Worm (Caenorhabditis elegans) whole organism, early embryonic: Measurements from ENCODE around the gene srz-58.

Source experiments
- B0310.2 ChIP-seq: sonication (generic microtip); optimal IDR thresholded peaks from 2 replicates; lab custom pipeline; 2016; ENCODE audit warnings: mild to moderate bottlenecking, missing genetic modification characterization, missing compliant biosample characterization
- F13C5.2 ChIP-seq: sonication (generic microtip); optimal IDR thresholded peaks from 2 replicates; lab custom pipeline; 2017; ENCODE audit warnings: mild to moderate bottlenecking, missing genetic modification characterization, inconsistent platforms, missing compliant biosample characterization
- aly-1 ChIP-seq: sonication (generic microtip); optimal IDR thresholded peaks from 2 replicates; lab custom pipeline; 2016; ENCODE audit warnings: missing genetic modification characterization, missing compliant biosample characterization
- ama-1 ChIP-seq: fragments of 150-350 bp; optimal IDR thresholded peaks from 2 replicates; lab custom pipeline; 2014
- ceh-13 ChIP-seq: fragments of 200-800 bp; sonication (Bioruptor generic); optimal IDR thresholded peaks from 2 replicates; lab custom pipeline; 2018; ENCODE audit warnings: mild to moderate bottlenecking, missing genetic modification characterization, missing compliant biosample characterization
- ceh-36 ChIP-seq: sonication (generic microtip); optimal IDR thresholded peaks from 2 replicates; lab custom pipeline; 2016; ENCODE audit warnings: missing genetic modification characterization, inconsistent platforms, missing compliant biosample characterization
- ets-7 ChIP-seq: sonication (generic microtip); optimal IDR thresholded peaks from 2 replicates; lab custom pipeline; 2016; ENCODE audit warnings: missing genotype, missing genetic modification characterization, missing compliant biosample characterization
- flt-1 ChIP-seq: fragments of 200-800 bp; sonication (Bioruptor generic); IDR thresholded peaks from 2 replicates; pipeline ENCODE4 v1.3.6; 2022; ENCODE audit warnings: missing genetic modification characterization, missing compliant biosample characterization
- hmbx-1 ChIP-seq: sonication (generic microtip); optimal IDR thresholded peaks from 2 replicates; lab custom pipeline; 2016; ENCODE audit warnings: mild to moderate bottlenecking, missing genetic modification characterization, missing compliant biosample characterization
- hmg-4 ChIP-seq: fragments of 200-800 bp; sonication (Bioruptor generic); optimal IDR thresholded peaks from 2 replicates; lab custom pipeline; 2018; ENCODE audit warnings: mild to moderate bottlenecking, missing genetic modification characterization, missing compliant biosample characterization
- hnd-1 ChIP-seq: sonication (generic microtip); optimal IDR thresholded peaks from 2 replicates; lab custom pipeline; 2016; ENCODE audit warnings: missing genetic modification characterization, missing compliant biosample characterization
- pes-1 ChIP-seq: fragments of 200-800 bp; sonication (Bioruptor generic); IDR thresholded peaks from 2 replicates; pipeline ENCODE4 v1.3.6; 2022; ENCODE audit warnings: missing genetic modification reagents, missing genetic modification characterization, missing compliant biosample characterization
- scrt-1 ChIP-seq: fragments of 200-800 bp; sonication (Bioruptor generic); IDR thresholded peaks from 2 replicates; pipeline ENCODE4 v1.3.6; 2022; ENCODE audit warnings: missing genetic modification characterization, missing compliant biosample characterization
- sea-1 ChIP-seq: fragments of 200-800 bp; sonication (Bioruptor generic); conservative IDR thresholded peaks from 2 replicates; pipeline ENCODE4 v1.3.6; 2022; ENCODE audit warnings: missing genetic modification characterization, missing compliant biosample characterization
- tbx-11 ChIP-seq: fragments of 200-800 bp; sonication (Bioruptor generic); IDR thresholded peaks from 2 replicates; pipeline ENCODE4 v1.3.6; 2022; ENCODE audit warnings: missing genetic modification characterization, missing compliant biosample characterization
- tbx-37 ChIP-seq: fragments of 200-800 bp; sonication (Bioruptor generic); conservative IDR thresholded peaks from 2 replicates; pipeline ENCODE4 v1.3.6; 2022; ENCODE audit warnings: missing genetic modification reagents, missing genetic modification characterization, missing compliant biosample characterization
- tra-4 ChIP-seq: sonication (generic microtip); optimal IDR thresholded peaks from 2 replicates; lab custom pipeline; 2017; ENCODE audit warnings: missing genetic modification characterization, missing compliant biosample characterization

The srz-58 gene

DNA sequence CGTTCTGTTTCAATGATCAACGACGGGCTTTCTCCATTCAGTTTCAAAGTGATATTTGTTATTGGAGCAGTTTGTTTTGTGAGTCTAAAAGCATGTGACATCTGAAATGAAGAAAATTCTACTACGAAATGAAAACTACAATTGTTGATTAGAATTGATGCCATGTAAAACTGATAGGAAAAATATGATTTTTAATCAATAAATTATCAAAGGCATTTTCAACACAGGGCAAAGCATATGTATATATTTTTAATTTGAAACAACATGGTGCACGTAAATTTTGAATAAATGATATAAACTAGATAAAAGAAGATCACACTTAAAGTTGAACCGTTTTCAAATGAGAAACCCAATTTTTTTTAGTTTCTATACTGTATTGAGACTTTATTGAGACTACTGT lies 16.6 kb upstream of the srz-58 start, which contains the start of gene K10G4.5:
Gene K10G4.5 (minus strand): TSS at position 101 of the 400 bp plus-strand sequence.
- TF ChIP-seq scrt-1, result no peak
- no peak for TF ChIP-seq ceh-13 (GFP tag; lab: Kevin White, UChicago)
- TF ChIP-seq F13C5.2, result no peak
- no peak for TF ChIP-seq aly-1 (tag; lab: Kevin White, UChicago)
- TF ChIP-seq ceh-36 (tag; lab: Kevin White, UChicago), result no peak
- TF ChIP-seq tra-4 (tag; lab: Kevin White, UChicago), result no peak
- TF ChIP-seq tbx-11 (GFP tag; lab: Robert Waterston, UW), result no peak
- TF ChIP-seq flt-1 (GFP tag; lab: Robert Waterston, UW), result no peak

DNA sequence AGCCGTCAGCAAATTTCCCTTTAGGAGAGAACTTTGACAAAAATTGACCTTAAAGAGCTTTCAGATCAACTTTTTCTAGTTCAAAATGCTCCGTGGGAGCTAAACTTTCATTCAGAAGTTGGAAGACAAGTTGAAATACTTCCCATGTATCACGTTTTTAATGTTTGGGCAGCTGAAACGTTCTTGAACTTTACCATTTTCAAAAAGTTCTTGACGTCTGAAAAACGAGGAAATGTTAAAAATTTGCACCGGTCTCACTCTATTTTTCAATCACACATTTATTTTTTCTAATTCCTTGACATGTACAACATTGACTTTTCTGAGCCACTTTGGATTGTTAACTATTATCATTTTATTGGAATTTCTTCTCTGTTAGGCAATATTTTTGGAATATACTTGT lies 15.2 kb upstream of the srz-58 start, which contains the start of gene sri-70:
Gene sri-70 (plus strand): TSS at position 301 of the 400 bp plus-strand sequence.
- TF ChIP-seq hmg-4 (GFP tag; lab: Kevin White, UChicago), result no peak
- no peak for TF ChIP-seq B0310.2 (tag; lab: Kevin White, UChicago)
- TF ChIP-seq ceh-36 (tag; lab: Kevin White, UChicago), result no peak
- no peak for TF ChIP-seq F13C5.2
- no peak for TF ChIP-seq pes-1 (GFP tag; lab: Robert Waterston, UW)
- no peak for TF ChIP-seq tbx-37 (GFP tag; lab: Robert Waterston, UW)
- TF ChIP-seq sea-1 (GFP tag; lab: Robert Waterston, UW), result no peak

DNA sequence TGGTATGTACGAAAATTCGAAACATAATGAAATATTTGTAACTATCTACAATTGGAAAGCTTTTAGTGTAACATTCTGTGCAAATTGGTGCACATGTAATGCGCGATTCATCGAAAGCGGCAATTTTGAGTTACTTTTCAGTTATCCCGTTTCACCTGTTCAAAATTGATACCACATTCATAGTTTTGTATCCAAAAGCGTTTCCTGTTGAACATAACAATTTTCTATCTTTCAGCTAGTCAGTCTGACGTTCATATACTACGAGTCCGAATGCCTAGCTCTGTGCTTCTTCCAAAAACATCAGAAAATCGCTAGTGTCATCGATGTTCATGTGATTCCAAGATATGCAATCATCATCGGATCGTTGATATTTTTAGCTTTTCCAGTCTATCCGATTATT lies 14.6 kb upstream of the srz-58 start:
- no peak for TF ChIP-seq hmg-4 (GFP tag; lab: Kevin White, UChicago)
- no peak for TF ChIP-seq hmbx-1 (tag; lab: Kevin White, UChicago)
- no peak for TF ChIP-seq F13C5.2
- no peak for TF ChIP-seq ets-7 (tag; lab: Kevin White, UChicago)
- no peak for TF ChIP-seq tra-4 (tag; lab: Kevin White, UChicago)
- TF ChIP-seq sea-1 (GFP tag; lab: Robert Waterston, UW), result no peak

DNA sequence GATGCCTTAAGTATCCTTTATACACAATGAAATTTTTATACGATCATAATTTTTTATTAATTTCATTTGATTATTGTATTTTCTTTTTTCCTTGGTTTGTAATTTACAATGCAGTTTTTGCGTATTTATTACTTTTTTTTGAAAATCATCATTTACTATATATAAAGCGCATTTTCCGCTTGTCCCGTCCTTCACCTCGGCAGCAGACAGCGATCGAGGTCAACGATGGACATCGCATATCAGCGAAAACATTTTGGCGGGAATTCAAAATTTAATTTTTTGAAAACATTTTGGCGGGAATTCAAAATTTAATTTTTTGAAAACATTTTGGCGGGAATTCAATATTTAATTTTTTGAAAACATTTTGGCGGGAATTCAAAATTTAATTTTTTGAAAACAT lies 10.0 kb upstream of the srz-58 start:
- no peak for TF ChIP-seq tbx-37 (GFP tag; lab: Robert Waterston, UW)
- TF ChIP-seq flt-1 (GFP tag; lab: Robert Waterston, UW), result no peak
- no peak for TF ChIP-seq hmbx-1 (tag; lab: Kevin White, UChicago)
- no peak for TF ChIP-seq ceh-36 (tag; lab: Kevin White, UChicago)
- TF ChIP-seq scrt-1, result no peak
- TF ChIP-seq ama-1, result no peak
- TF ChIP-seq pes-1 (GFP tag; lab: Robert Waterston, UW), result no peak
- TF ChIP-seq aly-1 (tag; lab: Kevin White, UChicago), result no peak
- TF ChIP-seq hmg-4 (GFP tag; lab: Kevin White, UChicago), result no peak
- no peak for TF ChIP-seq F13C5.2
- TF ChIP-seq tbx-11 (GFP tag; lab: Robert Waterston, UW), result no peak
- TF ChIP-seq tra-4 (tag; lab: Kevin White, UChicago), result no peak
- no peak for TF ChIP-seq B0310.2 (tag; lab: Kevin White, UChicago)
- TF ChIP-seq ets-7 (tag; lab: Kevin White, UChicago), result no peak
- TF ChIP-seq hnd-1, result no peak
- no peak for TF ChIP-seq sea-1 (GFP tag; lab: Robert Waterston, UW)
- no peak for TF ChIP-seq ceh-13 (GFP tag; lab: Kevin White, UChicago)

DNA sequence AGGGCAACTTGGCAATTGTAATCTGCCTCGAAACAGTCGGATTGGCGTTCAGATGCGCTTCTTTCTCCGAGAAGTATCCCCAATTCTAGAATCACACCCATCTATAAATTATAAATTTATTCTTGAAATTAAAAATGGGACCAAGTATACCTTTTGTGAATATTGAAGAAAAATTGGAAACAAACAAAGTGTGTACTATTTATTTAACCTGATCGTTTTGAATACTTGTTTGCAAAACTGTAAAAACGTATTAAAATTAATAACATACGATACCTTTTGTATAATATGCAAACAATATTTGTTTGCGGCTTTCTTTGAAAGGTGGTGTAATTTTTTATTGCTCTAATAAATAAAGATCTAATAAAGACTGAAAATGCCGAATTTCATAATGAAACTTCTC lies 5.6 kb upstream of the srz-58 start, which contains the start of gene Y61B8B.3:
Gene Y61B8B.3 (minus strand): TSS at position 101 of the 400 bp plus-strand sequence.
- TF ChIP-seq tra-4 (tag; lab: Kevin White, UChicago) (no peak), ama-1 (no peak), ceh-13 (GFP tag; lab: Kevin White, UChicago) (no peak), pes-1 (GFP tag; lab: Robert Waterston, UW) (no peak), hnd-1 (no peak), B0310.2 (tag; lab: Kevin White, UChicago) (no peak), hmg-4 (GFP tag; lab: Kevin White, UChicago) (no peak), tbx-11 (GFP tag; lab: Robert Waterston, UW) (no peak), flt-1 (GFP tag; lab: Robert Waterston, UW) (no peak), scrt-1 (no peak), F13C5.2 (no peak), sea-1 (GFP tag; lab: Robert Waterston, UW) (no peak), ceh-36 (tag; lab: Kevin White, UChicago) (no peak), hmbx-1 (tag; lab: Kevin White, UChicago) (no peak), tbx-37 (GFP tag; lab: Robert Waterston, UW) (no peak), ets-7 (tag; lab: Kevin White, UChicago) (no peak), aly-1 (tag; lab: Kevin White, UChicago) (no peak)

DNA sequence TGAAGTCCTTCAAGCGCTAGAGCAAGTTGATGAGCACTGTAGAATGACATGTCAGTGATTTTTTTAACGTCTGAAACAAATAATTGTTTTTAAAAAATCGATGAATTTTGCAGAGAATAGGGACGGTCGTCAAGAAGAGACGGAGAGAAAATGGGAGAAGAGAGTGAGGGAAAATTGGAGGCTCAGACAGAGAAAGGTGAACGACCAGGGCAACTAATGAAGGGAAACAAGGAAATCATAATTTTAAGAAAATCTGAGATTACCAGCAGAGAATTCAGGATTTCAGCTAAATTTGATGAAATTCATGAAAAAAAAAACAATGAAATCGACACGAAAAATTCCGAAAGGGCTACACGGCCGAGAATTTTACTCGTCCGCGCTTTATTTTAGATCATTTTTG lies 2.9 kb upstream of the srz-58 start, which contains the start of gene F31E9.6:
Gene F31E9.6 (minus strand): TSS at position 91 of the 400 bp plus-strand sequence.
- TF ChIP-seq B0310.2 (tag; lab: Kevin White, UChicago) (no peak), ama-1 (no peak), hmbx-1 (tag; lab: Kevin White, UChicago) (no peak), hnd-1 (no peak), ets-7 (tag; lab: Kevin White, UChicago) (no peak), ceh-13 (GFP tag; lab: Kevin White, UChicago) (no peak)

DNA sequence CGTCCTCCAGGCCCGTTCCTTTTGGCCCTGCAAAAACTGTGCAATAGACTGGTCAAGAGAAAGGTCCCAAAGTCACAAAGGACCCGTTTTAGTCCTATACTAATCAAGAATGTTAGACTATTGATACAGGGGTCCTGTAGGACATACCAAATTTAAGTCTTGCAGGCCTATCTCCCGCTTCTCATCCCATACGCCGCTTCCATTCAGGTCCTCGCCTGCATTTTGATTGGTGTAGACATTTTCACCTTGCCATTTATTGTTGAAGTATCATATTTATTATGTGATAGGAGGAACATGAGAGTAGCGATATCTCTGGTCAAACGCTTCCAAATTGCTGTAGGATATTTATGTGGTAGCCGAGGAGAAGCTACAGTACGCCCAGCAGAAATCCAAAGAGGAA lies 650 bp upstream of the srz-58 start:
- TF ChIP-seq tbx-37 (GFP tag; lab: Robert Waterston, UW), result no peak

DNA sequence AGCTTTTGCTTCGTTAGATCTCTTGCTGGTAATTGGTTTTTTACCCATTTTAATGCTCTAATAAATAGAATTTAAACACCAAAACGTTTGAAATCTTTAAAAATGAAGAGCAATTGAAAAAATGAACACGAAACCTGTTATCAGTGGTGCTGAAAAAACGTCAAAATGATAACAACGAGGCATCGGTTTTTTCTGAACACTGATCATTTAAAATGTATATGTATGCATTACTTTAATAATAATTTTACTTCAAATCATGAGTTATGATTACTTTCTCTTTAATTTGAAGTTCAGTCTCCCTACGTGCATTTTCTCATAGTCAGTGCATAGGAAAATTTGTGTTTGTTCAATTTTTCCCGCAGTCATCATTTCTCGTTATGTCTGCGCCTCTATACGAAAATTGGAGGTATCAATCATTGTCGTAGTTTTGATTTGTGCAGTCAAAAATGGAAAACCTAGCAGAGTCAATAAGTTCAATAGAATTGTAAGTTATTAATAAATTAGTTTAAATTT lies 4.5 kb downstream of the srz-58 start, which contains the start of gene F31E9.3:
Gene F31E9.3 (plus strand): TSS at position 194 of the 513 bp plus-strand sequence.
- TF ChIP-seq ceh-13 (GFP tag; lab: Kevin White, UChicago) (no peak), tbx-37 (GFP tag; lab: Robert Waterston, UW) (no peak), F13C5.2 (no peak), ama-1 (no peak), sea-1 (GFP tag; lab: Robert Waterston, UW) (no peak), ceh-36 (tag; lab: Kevin White, UChicago) (no peak), hmbx-1 (tag; lab: Kevin White, UChicago) (no peak), aly-1 (tag; lab: Kevin White, UChicago) (no peak), B0310.2 (tag; lab: Kevin White, UChicago) (no peak), hnd-1 (no peak), pes-1 (GFP tag; lab: Robert Waterston, UW) (no peak), tbx-11 (GFP tag; lab: Robert Waterston, UW) (no peak), scrt-1 (no peak), hmg-4 (GFP tag; lab: Kevin White, UChicago) (no peak)
